Worm (Caenorhabditis elegans): ENCODE data around the gene ZK1307.3.

Gene ZK1307.3

DNA sequence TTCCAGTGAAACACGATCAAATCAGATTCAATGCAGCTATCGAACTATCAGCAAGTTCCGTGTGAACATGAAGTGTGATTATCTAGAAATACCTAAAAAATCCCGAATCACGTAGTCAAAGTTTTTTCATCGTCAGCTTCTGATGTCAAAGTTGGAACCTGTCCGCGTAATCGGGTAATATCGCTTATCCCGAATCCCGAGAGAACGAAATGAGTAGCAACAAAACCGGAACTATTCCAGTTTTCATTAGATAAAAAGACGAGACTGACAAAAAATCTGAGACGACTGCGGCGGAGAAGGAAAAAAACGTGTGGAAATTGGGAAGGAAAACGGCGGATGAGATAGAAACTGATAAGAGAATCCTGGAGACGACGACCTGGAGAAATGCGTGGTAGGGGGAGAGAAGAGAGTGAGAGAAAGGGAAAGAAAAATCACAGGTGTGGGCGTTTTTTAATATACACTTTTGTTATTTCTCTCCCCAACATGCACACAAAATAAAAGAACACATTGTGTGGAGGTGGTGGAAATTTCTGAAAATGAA is 32.8 kb downstream of the ZK1307.3 start:
- TF ChIP-seq ceh-28 (tag; optimal IDR thresholded peaks at IDR 0.05) (no peak), nhr-43 (tag; optimal IDR thresholded peaks at IDR 0.05; ENCODE audit: poor library complexity, severe bottlenecking) (no peak), elt-2 (tag; optimal IDR thresholded peaks at IDR 0.05) (peak; percentile 68), elt-3 (tag; optimal IDR thresholded peaks at IDR 0.05) (peak in 1 of 3 experiments; percentile 43), mdl-1 (tag; optimal IDR thresholded peaks at IDR 0.05) (no peak), ama-1 (optimal IDR thresholded peaks at IDR 0.05) (peak; percentile 81), nfya-1 (tag; optimal IDR thresholded peaks at IDR 0.05; ENCODE audit: insufficient read depth) (peak; percentile 43), jun-1 (tag; optimal IDR thresholded peaks at IDR 0.05) (no peak), nhr-23 (tag; optimal IDR thresholded peaks at IDR 0.05) (peak; percentile 10)

ce11 chrII:9619402-9619862 is 33.4 kb downstream of the ZK1307.3 start:
- peak; percentile 18 for TF ChIP-seq mdl-1 (tag; optimal IDR thresholded peaks at IDR 0.05)
- TF ChIP-seq nhr-67 (tag; optimal IDR thresholded peaks at IDR 0.05): no peak
- TF ChIP-seq pqm-1 (tag; optimal IDR thresholded peaks at IDR 0.05): peak; percentile 44
- peak; percentile 47 for TF ChIP-seq pha-4 (tag; optimal IDR thresholded peaks at IDR 0.05)
- TF ChIP-seq lin-15B (tag; optimal IDR thresholded peaks at IDR 0.05): no peak
- TF ChIP-seq lin-39 (tag; optimal IDR thresholded peaks at IDR 0.05): peak; percentile 48
- peak; percentile 89 for TF ChIP-seq elt-1 (tag; optimal IDR thresholded peaks at IDR 0.05)
- TF ChIP-seq hmg-11 (tag; optimal IDR thresholded peaks at IDR 0.05): no peak
- TF ChIP-seq ztf-11 (tag; optimal IDR thresholded peaks at IDR 0.05): no peak
- peak; percentile 40 for TF ChIP-seq ceh-82 (tag; optimal IDR thresholded peaks at IDR 0.05)
- no peak for TF ChIP-seq nhr-43 (tag; optimal IDR thresholded peaks at IDR 0.05; ENCODE audit: poor library complexity, severe bottlenecking)
- TF ChIP-seq ama-1 (optimal IDR thresholded peaks at IDR 0.05): peak; percentile 92
- TF ChIP-seq nhr-77 (tag; optimal IDR thresholded peaks at IDR 0.05): peak; percentile 20
- TF ChIP-seq ceh-16 (tag; optimal IDR thresholded peaks at IDR 0.05): no peak
- peak; percentile 40 for TF ChIP-seq nfya-1 (tag; optimal IDR thresholded peaks at IDR 0.05; ENCODE audit: insufficient read depth)
- peak; percentile 75 for TF ChIP-seq elt-2 (tag; optimal IDR thresholded peaks at IDR 0.05)
- TF ChIP-seq fkh-10 (GFP tag; optimal IDR thresholded peaks at IDR 0.05): no peak
- TF ChIP-seq nhr-28 (tag; optimal IDR thresholded peaks at IDR 0.05): no peak
- TF ChIP-seq ceh-28 (tag; optimal IDR thresholded peaks at IDR 0.05): peak; percentile 74
- TF ChIP-seq nhr-23 (tag; optimal IDR thresholded peaks at IDR 0.05): peak; percentile 70
- TF ChIP-seq unc-62 (GFP tag; optimal IDR thresholded peaks at IDR 0.05): no peak
- TF ChIP-seq R02D3.7 (tag; optimal IDR thresholded peaks at IDR 0.05): peak; percentile 9
- TF ChIP-seq sea-2 (GFP tag; optimal IDR thresholded peaks at IDR 0.05): no peak
- TF ChIP-seq elt-3 (tag; optimal IDR thresholded peaks at IDR 0.05): peak in 2 of 3 experiments; percentile 34 to 92
- TF ChIP-seq daf-12 (tag; optimal IDR thresholded peaks at IDR 0.05): no peak
- peak; percentile 57 for TF ChIP-seq jun-1 (tag; optimal IDR thresholded peaks at IDR 0.05)
- peak; percentile 76 for TF ChIP-seq nhr-25 (tag; optimal IDR thresholded peaks at IDR 0.05)
- TF ChIP-seq nhr-11 (tag; optimal IDR thresholded peaks at IDR 0.05): no peak
- TF ChIP-seq aly-2 (tag; optimal IDR thresholded peaks at IDR 0.05): no peak
- TF ChIP-seq skn-1 (tag; optimal IDR thresholded peaks at IDR 0.05): no peak
- no peak for TF ChIP-seq eor-1 (tag; optimal IDR thresholded peaks at IDR 0.05)
- peak; percentile 4 for TF ChIP-seq lsy-12 (tag; optimal IDR thresholded peaks at IDR 0.05)
- no peak for TF ChIP-seq ZK546.5 (tag; optimal IDR thresholded peaks at IDR 0.05)

DNA sequence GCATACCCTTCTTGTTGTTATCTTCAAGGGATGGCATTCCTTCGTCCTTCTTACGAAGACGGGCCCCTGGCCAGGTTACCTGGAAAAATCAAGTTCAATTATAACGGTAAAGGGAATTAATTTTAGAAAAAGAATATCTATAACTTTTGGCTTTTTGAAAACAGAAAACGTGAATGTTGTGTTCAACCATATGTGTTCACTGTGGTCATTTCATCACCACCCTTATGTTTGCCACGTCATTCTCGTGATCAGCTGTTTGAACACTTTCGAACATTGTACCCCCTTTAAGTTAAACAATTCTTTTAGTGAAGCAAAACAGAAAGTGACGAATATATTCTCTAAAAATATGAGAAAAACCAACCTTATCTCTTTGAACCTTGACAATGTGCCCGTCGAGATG is 34.1 kb downstream of the ZK1307.3 start:
- TF ChIP-seq nhr-25 (tag; optimal IDR thresholded peaks at IDR 0.05): no peak
- peak; percentile 52 for TF ChIP-seq pha-4 (tag; optimal IDR thresholded peaks at IDR 0.05)
- peak; percentile 42 for TF ChIP-seq ama-1 (optimal IDR thresholded peaks at IDR 0.05)
- peak; percentile 38 for TF ChIP-seq nhr-43 (tag; optimal IDR thresholded peaks at IDR 0.05; ENCODE audit: poor library complexity, severe bottlenecking)

DNA sequence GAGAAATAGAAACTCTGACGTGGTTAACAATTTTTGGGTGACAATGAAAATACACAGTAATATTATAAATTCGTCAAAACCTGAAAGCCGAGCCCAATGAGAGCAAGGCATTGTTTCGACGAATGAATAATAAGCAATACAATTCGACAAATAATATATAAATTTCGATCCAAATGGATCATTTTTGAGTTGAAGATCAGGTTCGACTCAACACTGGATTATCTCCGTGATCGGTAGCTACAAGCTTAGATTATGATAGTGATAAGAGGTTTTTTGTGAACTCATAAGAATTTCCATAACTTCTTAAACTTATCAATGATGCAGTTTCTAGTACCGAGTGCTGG is 34.9 kb downstream of the ZK1307.3 start:
- TF ChIP-seq nhr-11 (tag; optimal IDR thresholded peaks at IDR 0.05) (no peak), egl-5 (tag; optimal IDR thresholded peaks at IDR 0.05) (no peak), ceh-9 (tag; optimal IDR thresholded peaks at IDR 0.05) (no peak), elt-2 (tag; optimal IDR thresholded peaks at IDR 0.05) (peak; percentile 10), nhr-23 (tag; optimal IDR thresholded peaks at IDR 0.05) (no peak), ceh-16 (tag; optimal IDR thresholded peaks at IDR 0.05) (no peak), aly-2 (tag; optimal IDR thresholded peaks at IDR 0.05) (no peak), eor-1 (tag; optimal IDR thresholded peaks at IDR 0.05) (no peak), nhr-43 (tag; optimal IDR thresholded peaks at IDR 0.05; ENCODE audit: poor library complexity, severe bottlenecking) (peak; percentile 69), lin-39 (tag; optimal IDR thresholded peaks at IDR 0.05) (no peak), R02D3.7 (tag; optimal IDR thresholded peaks at IDR 0.05) (peak; percentile 11), zag-1 (tag; optimal IDR thresholded peaks at IDR 0.05) (no peak)
